Fruit fly (Drosophila melanogaster) whole organism, adult: ENCODE measurements around the gene CG16974.

ENCODE experiments used
- CG11617 ChIP-seq: fragments of 200-800 bp; sonication (Bioruptor generic); optimal IDR thresholded peaks from 2 replicates; lab custom pipeline; 2017; ENCODE audit warnings: mild to moderate bottlenecking, missing biosample characterization, missing genetic modification reagents, missing genetic modification characterization
- CG12768 ChIP-seq: fragments of 200-800 bp; sonication (Bioruptor generic); optimal IDR thresholded peaks from 2 replicates; lab custom pipeline; 2017; ENCODE audit warnings: missing biosample characterization, missing genetic modification characterization, mild to moderate bottlenecking, moderate library complexity, missing genetic modification reagents
- CG14711 ChIP-seq: fragments of 200-800 bp; sonication (Bioruptor generic); optimal IDR thresholded peaks from 2 replicates; lab custom pipeline; 2018; ENCODE audit warnings: missing biosample characterization, mild to moderate bottlenecking, missing genetic modification characterization, moderate library complexity
- CG1620 ChIP-seq: fragments of 200-800 bp; sonication (Bioruptor generic); optimal IDR thresholded peaks from 2 replicates; lab custom pipeline; 2016; ENCODE audit warnings: missing biosample characterization, missing genetic modification characterization
- CG33017 ChIP-seq: fragments of 200-800 bp; sonication (Bioruptor generic); optimal IDR thresholded peaks from 2 replicates; lab custom pipeline; 2018; ENCODE audit warnings: missing biosample characterization, mild to moderate bottlenecking, missing genetic modification characterization, moderate library complexity
- CG5204 ChIP-seq: fragments of 200-800 bp; sonication (Bioruptor generic); optimal IDR thresholded peaks from 2 replicates; lab custom pipeline; 2016; ENCODE audit warnings: missing biosample characterization, missing genetic modification characterization
- CG7045 ChIP-seq: fragments of 200-800 bp; sonication (Bioruptor generic); optimal IDR thresholded peaks from 2 replicates; lab custom pipeline; 2017; ENCODE audit warnings: missing biosample characterization, mild to moderate bottlenecking, missing genetic modification characterization
- CG7101 ChIP-seq: fragments of 200-800 bp; sonication (Bioruptor generic); optimal IDR thresholded peaks from 2 replicates; lab custom pipeline; 2018; ENCODE audit warnings: missing biosample characterization, mild to moderate bottlenecking, missing genetic modification characterization, moderate library complexity
- Clk ChIP-seq: fragments of 200-800 bp; sonication (Bioruptor generic); optimal IDR thresholded peaks from 2 replicates; lab custom pipeline; 2017; ENCODE audit warnings: missing biosample characterization, missing genetic modification characterization
- Crg-1 ChIP-seq: fragments of 200-800 bp; sonication (Bioruptor generic); optimal IDR thresholded peaks from 2 replicates; lab custom pipeline; 2016; ENCODE audit warnings: missing biosample characterization, missing genetic modification characterization
- Hr96 ChIP-seq: fragments of 200-800 bp; sonication (Bioruptor generic); optimal IDR thresholded peaks from 2 replicates; lab custom pipeline; 2016; ENCODE audit warnings: missing biosample characterization, missing genetic modification characterization
- Mnt ChIP-seq: fragments of 200-800 bp; sonication (Bioruptor generic); optimal IDR thresholded peaks from 2 replicates; lab custom pipeline; 2016; ENCODE audit warnings: missing biosample characterization, mild to moderate bottlenecking, missing genetic modification characterization
- bab1 ChIP-seq: fragments of 200-800 bp; sonication (Bioruptor generic); optimal IDR thresholded peaks from 3 replicates; lab custom pipeline; 2019; ENCODE audit warnings: missing biosample characterization, mild to moderate bottlenecking, missing genetic modification characterization, moderate library complexity
- cic ChIP-seq: fragments of 200-800 bp; sonication (Bioruptor generic); optimal IDR thresholded peaks from 2 replicates; lab custom pipeline; 2017; ENCODE audit warnings: missing biosample characterization, mild to moderate bottlenecking, missing genetic modification characterization, moderate library complexity
- cnc ChIP-seq, 2 experiments: fragments of >200 bp; optimal IDR thresholded peaks; 2 replicates each; lab custom pipeline; 2017
- kay ChIP-seq: fragments of 200-800 bp; sonication (Bioruptor generic); peaks from one replicate; lab custom pipeline; 2016; ENCODE audit warnings: missing biosample characterization, missing genetic modification characterization, borderline replicate concordance
- ovo ChIP-seq: fragments of 200-800 bp; sonication (Bioruptor generic); optimal IDR thresholded peaks from 2 replicates; lab custom pipeline; 2016; ENCODE audit warnings: missing biosample characterization, missing genetic modification characterization
- pad ChIP-seq: fragments of 200-800 bp; sonication (Bioruptor generic); optimal IDR thresholded peaks from 3 replicates; lab custom pipeline; 2017; ENCODE audit warnings: missing biosample characterization, missing genetic modification characterization, mild to moderate bottlenecking, moderate library complexity, missing genetic modification reagents
- tj ChIP-seq: fragments of 200-800 bp; sonication (Bioruptor generic); optimal IDR thresholded peaks from 3 replicates; lab custom pipeline; 2017; ENCODE audit warnings: missing biosample characterization, mild to moderate bottlenecking, missing genetic modification characterization, moderate library complexity
- toe ChIP-seq: fragments of 200-800 bp; sonication (Bioruptor generic); optimal IDR thresholded peaks from 2 replicates; lab custom pipeline; 2016; ENCODE audit warnings: missing biosample characterization, missing genetic modification characterization

Gene CG16974

DNA sequence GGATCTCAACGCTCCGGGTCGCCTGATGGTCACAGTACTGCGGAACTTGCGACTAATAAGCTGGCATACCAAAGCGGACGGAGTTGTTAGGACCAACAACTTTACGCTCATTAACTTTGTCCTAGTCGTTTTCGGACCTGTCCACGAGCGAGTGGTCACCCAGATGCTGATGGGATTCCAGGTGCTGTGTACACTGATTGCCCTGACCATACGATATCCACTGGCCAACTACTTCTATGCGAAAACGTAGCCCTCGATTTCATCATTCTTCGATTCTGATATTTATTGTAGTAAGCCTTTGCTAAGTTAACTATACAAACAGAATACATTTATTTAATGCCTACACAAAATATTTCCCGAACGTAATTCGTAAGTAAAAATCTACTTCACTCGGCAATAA is 8.6 kb downstream of the CG16974 start, which contains the start of gene Rsph1:
Gene Rsph1, plus strand, starts transcription at position 301 of the 400 bp plus-strand sequence.
- TF ChIP-seq CG7045 (GFP tag; lab: Kevin White, UChicago): no peak
- TF ChIP-seq Mnt (GFP tag; lab: Kevin White, UChicago): no peak
- TF ChIP-seq cnc (optimal IDR thresholded peaks at IDR 0.05; lab: Kevin White, UChicago): no peak
- no peak for TF ChIP-seq kay
- no peak for TF ChIP-seq Hr96 (GFP tag; lab: Kevin White, UChicago)
- no peak for TF ChIP-seq pad
- TF ChIP-seq cic (GFP tag; lab: Kevin White, UChicago): no peak
- TF ChIP-seq CG5204 (GFP tag; lab: Kevin White, UChicago): no peak
- TF ChIP-seq Crg-1 (GFP tag; lab: Kevin White, UChicago): no peak
- TF ChIP-seq CG33017 (tag; lab: Kevin White, UChicago): no peak

DNA sequence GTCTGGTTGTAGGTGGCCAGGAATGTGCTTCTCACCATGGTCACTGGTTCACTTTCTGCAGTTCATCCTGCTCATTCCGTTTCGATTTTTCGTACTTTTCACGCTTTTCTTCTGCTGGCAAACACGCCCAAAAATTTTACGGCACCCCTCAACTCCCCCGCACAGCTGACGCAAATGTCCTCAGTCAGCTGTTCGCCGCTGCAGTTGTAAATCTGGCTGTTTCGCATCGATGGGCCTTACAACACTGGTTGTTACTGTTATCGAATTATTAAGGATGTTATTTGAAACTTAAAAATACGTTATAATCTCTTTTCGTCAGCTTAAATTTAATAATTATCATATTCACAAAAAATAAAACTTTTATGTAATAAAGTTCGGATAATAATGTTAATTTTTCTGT is 9.4 kb downstream of the CG16974 start, which contains the start of gene Mgat3:
Gene Mgat3, minus strand, starts transcription at position 182 of the 400 bp plus-strand sequence.
- TF ChIP-seq CG33017 (tag; lab: Kevin White, UChicago) (no peak), kay (no peak), ovo (GFP tag; lab: Kevin White, UChicago) (no peak), cnc (optimal IDR thresholded peaks at IDR 0.05; lab: Kevin White, UChicago) (no peak), Hr96 (GFP tag; lab: Kevin White, UChicago) (no peak), Clk (GFP tag; lab: Kevin White, UChicago) (no peak), Crg-1 (GFP tag; lab: Kevin White, UChicago) (no peak), CG1620 (GFP tag; lab: Kevin White, UChicago) (no peak), CG7045 (GFP tag; lab: Kevin White, UChicago) (no peak), tj (GFP tag; lab: Kevin White, UChicago) (no peak)

DNA sequence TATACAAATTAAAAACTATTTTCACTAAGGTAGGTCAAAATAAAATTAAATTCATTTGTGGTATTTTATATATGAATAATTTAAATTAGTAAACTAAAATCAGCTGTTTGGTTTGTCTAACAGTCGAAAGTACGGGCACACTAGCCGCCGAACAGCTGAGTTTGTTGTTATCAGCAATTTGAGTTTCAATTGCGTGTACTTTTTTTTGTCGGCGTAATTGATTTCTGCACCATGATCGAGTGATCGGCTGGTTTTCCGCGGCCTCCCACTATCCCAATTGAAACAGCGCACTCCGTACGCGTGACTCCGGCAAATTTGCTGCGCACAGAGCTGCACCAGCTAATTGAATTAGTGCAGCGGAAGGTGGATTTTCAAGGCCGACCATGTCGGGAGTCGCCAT is 12.7 kb downstream of the CG16974 start, which contains the start of gene Alg7:
Gene Alg7, plus strand, starts transcription at position 153 of the 400 bp plus-strand sequence.
- TF ChIP-seq cic (GFP tag; lab: Kevin White, UChicago) (no peak), CG5204 (GFP tag; lab: Kevin White, UChicago) (no peak), tj (GFP tag; lab: Kevin White, UChicago) (peak; percentile 45), toe (GFP tag; lab: Kevin White, UChicago) (no peak), bab1 (peak; percentile 49)

dm6 chr2L:13176701-13177249 is 15.0 kb downstream of the CG16974 start, which contains the start of the genes Sfmbt and CG5439:
TSS of gene Sfmbt (minus strand) at chr2L:13176785.
TSS of gene CG5439 (plus strand) at chr2L:13177150.
- TF ChIP-seq Crg-1 (GFP tag; lab: Kevin White, UChicago): peak; percentile 83
- peak; percentile 82 for TF ChIP-seq CG33017 (tag; lab: Kevin White, UChicago)
- peak; percentile 74 for TF ChIP-seq ovo (GFP tag; lab: Kevin White, UChicago)
- peak; percentile 88 for TF ChIP-seq Hr96 (GFP tag; lab: Kevin White, UChicago)
- peak; percentile 74 for TF ChIP-seq CG14711 (tag; lab: Kevin White, UChicago)
- no peak for TF ChIP-seq kay
- peak; percentile 85 for TF ChIP-seq CG12768 (GFP tag; lab: Kevin White, UChicago)
- TF ChIP-seq bab1: peak; percentile 85
- peak; percentile 82 for TF ChIP-seq CG7045 (GFP tag; lab: Kevin White, UChicago)
- peak; percentile 88 for TF ChIP-seq Clk (GFP tag; lab: Kevin White, UChicago)
- peak; percentile 80 for TF ChIP-seq pad
- TF ChIP-seq CG5204 (GFP tag; lab: Kevin White, UChicago): no peak
- TF ChIP-seq CG7101 (tag; lab: Kevin White, UChicago): peak; percentile 83
- peak in 1 of 2 experiments; percentile 80 for TF ChIP-seq cnc (optimal IDR thresholded peaks at IDR 0.05; lab: Kevin White, UChicago)
- peak; percentile 95 for TF ChIP-seq toe (GFP tag; lab: Kevin White, UChicago)
- peak; percentile 91 for TF ChIP-seq CG1620 (GFP tag; lab: Kevin White, UChicago)
- TF ChIP-seq tj (GFP tag; lab: Kevin White, UChicago): peak; percentile 93
- peak; percentile 57 for TF ChIP-seq cic (GFP tag; lab: Kevin White, UChicago)
- TF ChIP-seq Mnt (GFP tag; lab: Kevin White, UChicago): peak; percentile 81
- TF ChIP-seq CG11617 (GFP tag; lab: Kevin White, UChicago): peak; percentile 88

DNA sequence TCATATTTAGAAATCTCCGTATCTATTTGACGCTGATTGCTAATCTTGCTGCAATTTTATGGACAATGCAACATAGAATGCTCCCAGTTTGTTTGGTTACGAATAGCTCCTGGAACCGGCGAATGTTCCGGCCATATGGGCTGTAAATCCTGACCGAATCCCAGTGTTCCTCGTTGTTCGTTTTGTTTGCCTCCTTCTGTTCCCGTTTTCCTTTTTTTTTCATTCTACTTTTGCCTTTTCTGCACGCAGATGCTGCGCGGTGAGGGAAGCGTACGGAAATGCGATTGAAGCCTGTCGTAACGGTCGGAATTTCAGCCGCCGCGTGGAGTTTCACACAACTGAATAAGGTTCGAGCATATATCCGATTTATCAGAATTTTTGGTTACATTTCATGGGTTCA is 15.7 kb downstream of the CG16974 start, which contains the start of gene CG43925:
Gene CG43925, plus strand, starts transcription at position 301 of the 400 bp plus-strand sequence.
- TF ChIP-seq tj (GFP tag; lab: Kevin White, UChicago) (no peak), CG7045 (GFP tag; lab: Kevin White, UChicago) (no peak), Clk (GFP tag; lab: Kevin White, UChicago) (no peak), CG12768 (GFP tag; lab: Kevin White, UChicago) (no peak), kay (no peak), CG11617 (GFP tag; lab: Kevin White, UChicago) (no peak), Mnt (GFP tag; lab: Kevin White, UChicago) (no peak), CG33017 (tag; lab: Kevin White, UChicago) (no peak), CG7101 (tag; lab: Kevin White, UChicago) (no peak), CG14711 (tag; lab: Kevin White, UChicago) (no peak), cic (GFP tag; lab: Kevin White, UChicago) (no peak), Crg-1 (GFP tag; lab: Kevin White, UChicago) (no peak), cnc (optimal IDR thresholded peaks at IDR 0.05; lab: Kevin White, UChicago) (no peak), CG5204 (GFP tag; lab: Kevin White, UChicago) (no peak), Hr96 (GFP tag; lab: Kevin White, UChicago) (no peak), ovo (GFP tag; lab: Kevin White, UChicago) (no peak), CG1620 (GFP tag; lab: Kevin White, UChicago) (no peak), bab1 (no peak), pad (no peak), toe (GFP tag; lab: Kevin White, UChicago) (no peak)
